Fruit fly (Drosophila melanogaster) whole organism, embryonic: Measurements from ENCODE around the gene Cpr67Fb.

Source experiments
- Bdp1 ChIP-seq: fragments of 200-800 bp; sonication (Bioruptor generic); optimal IDR thresholded peaks from 3 replicates; lab custom pipeline; 2016; ENCODE audit warnings: missing biosample characterization, missing genetic modification characterization
- CG11456 ChIP-seq: fragments of 200-800 bp; sonication (Bioruptor generic); IDR thresholded peaks from 3 replicates; pipeline ENCODE4 v1.3.6; 2022; ENCODE audit warnings: missing biosample characterization, missing genetic modification characterization
- CG1233 ChIP-seq: fragments of 200-800 bp; sonication (Bioruptor generic); optimal IDR thresholded peaks from 4 replicates; lab custom pipeline; 2018; ENCODE audit warnings: missing biosample characterization, mild to moderate bottlenecking, missing genetic modification characterization
- CG12769 ChIP-seq: fragments of 200-800 bp; sonication (Bioruptor generic); optimal IDR thresholded peaks from 2 replicates; lab custom pipeline; 2019; ENCODE audit warnings: missing biosample characterization, mild to moderate bottlenecking, missing genetic modification characterization, moderate library complexity
- CG13775 ChIP-seq: fragments of 200-800 bp; sonication (Bioruptor generic); optimal IDR thresholded peaks from 3 replicates; lab custom pipeline; 2017; ENCODE audit warnings: missing biosample characterization, mild to moderate bottlenecking, missing genetic modification characterization
- CG15696 ChIP-seq: fragments of 200-800 bp; sonication (Bioruptor generic); optimal IDR thresholded peaks from 2 replicates; lab custom pipeline; 2019; ENCODE audit warnings: missing biosample characterization, mild to moderate bottlenecking, missing genetic modification characterization, moderate library complexity
- CG18619 ChIP-seq: fragments of 200-800 bp; sonication (Bioruptor generic); optimal IDR thresholded peaks from 3 replicates; lab custom pipeline; 2017; ENCODE audit warnings: missing biosample characterization, mild to moderate bottlenecking, missing genetic modification characterization
- CG32532 ChIP-seq: fragments of 200-800 bp; sonication (Bioruptor generic); IDR thresholded peaks from 2 replicates; pipeline ENCODE4 v1.3.6; 2022; ENCODE audit warnings: missing biosample characterization, missing genetic modification characterization
- CG32767 ChIP-seq: fragments of 200-800 bp; sonication (Bioruptor generic); IDR thresholded peaks from 2 replicates; pipeline ENCODE4 v1.3.6; 2022; ENCODE audit warnings: missing biosample characterization, missing genetic modification characterization
- CG42726 ChIP-seq: fragments of 200-800 bp; sonication (Bioruptor generic); IDR thresholded peaks from 2 replicates; pipeline ENCODE4 v1.3.6; 2022; ENCODE audit warnings: missing biosample characterization, missing genetic modification characterization; ENCODE audit not compliant: partially characterized antibody
- CG4328 ChIP-seq: fragments of 200-800 bp; sonication (Bioruptor generic); optimal IDR thresholded peaks from 3 replicates; lab custom pipeline; 2017; ENCODE audit warnings: missing biosample characterization, missing genetic modification reagents, missing genetic modification characterization
- CG8281 ChIP-seq: fragments of 200-800 bp; sonication (Bioruptor generic); optimal IDR thresholded peaks from 2 replicates; lab custom pipeline; 2018; ENCODE audit warnings: missing biosample characterization, mild to moderate bottlenecking, missing genetic modification characterization, moderate library complexity
- CG8388 ChIP-seq: fragments of 200-800 bp; sonication (Bioruptor generic); optimal IDR thresholded peaks from 2 replicates; lab custom pipeline; 2019; ENCODE audit warnings: missing biosample characterization, mild to moderate bottlenecking, missing genetic modification characterization, moderate library complexity
- CTCF ChIP-seq: fragments of 200-800 bp; sonication (Bioruptor generic); optimal IDR thresholded peaks from 2 replicates; lab custom pipeline; 2017; ENCODE audit warnings: missing biosample characterization, mild to moderate bottlenecking, missing genetic modification characterization, moderate library complexity
- CkIIα-i1 ChIP-seq: fragments of 200-800 bp; sonication (Bioruptor generic); IDR thresholded peaks from 2 replicates; pipeline ENCODE4 v1.3.6; 2022; ENCODE audit warnings: missing biosample characterization, missing genetic modification characterization
- D ChIP-seq, 2 experiments: fragments of 200-800 bp in 1 of 2; fragments of >200 bp in 1 of 2; sonication (Bioruptor generic) in 1 of 2; optimal IDR thresholded peaks; 2 replicates in 1 of 2; 3 replicates in 1 of 2; lab custom pipeline; 2017; ENCODE audit warnings: mild to moderate bottlenecking in 1 of 2, missing biosample characterization in 1 of 2, missing genetic modification characterization in 1 of 2, missing genetic modification reagents in 1 of 2
- Dek ChIP-seq: fragments of 200-800 bp; sonication (Bioruptor generic); optimal IDR thresholded peaks from 3 replicates; lab custom pipeline; 2019; ENCODE audit warnings: missing biosample characterization, mild to moderate bottlenecking, missing genetic modification characterization, moderate library complexity
- Gug ChIP-seq: fragments of 200-800 bp; sonication (Bioruptor generic); IDR thresholded peaks from 4 replicates; pipeline ENCODE4 v1.3.6; 2022; ENCODE audit warnings: missing biosample characterization, missing genetic modification characterization
- Hand ChIP-seq: fragments of 200-800 bp; sonication (Bioruptor generic); optimal IDR thresholded peaks from 2 replicates; lab custom pipeline; 2017; ENCODE audit warnings: mild to moderate bottlenecking, missing biosample characterization, missing genetic modification reagents, missing genetic modification characterization
- Hr51 ChIP-seq, 2 experiments: fragments of 200-800 bp; sonication (Bioruptor generic); optimal IDR thresholded peaks; 2 replicates in 1 of 2; 3 replicates in 1 of 2; lab custom pipeline; 2016 to 2018; ENCODE audit warnings: missing biosample characterization in 2 of 2, missing genetic modification characterization in 2 of 2, mild to moderate bottlenecking in 1 of 2, moderate library complexity in 1 of 2
- Lpt ChIP-seq: fragments of >200 bp; optimal IDR thresholded peaks from 2 replicates; lab custom pipeline; 2018; ENCODE audit warnings: missing biosample characterization, missing genetic modification characterization
- Nf-YC ChIP-seq: fragments of 200-800 bp; optimal IDR thresholded peaks from 3 replicates; lab custom pipeline; 2019; ENCODE audit warnings: missing biosample characterization, mild to moderate bottlenecking, missing genetic modification characterization, moderate library complexity
- Sox100B ChIP-seq: fragments of 200-800 bp; sonication (Bioruptor generic); optimal IDR thresholded peaks from 3 replicates; lab custom pipeline; 2018; ENCODE audit warnings: missing biosample characterization, mild to moderate bottlenecking, missing genetic modification characterization
- Sry-β ChIP-seq: fragments of 200-800 bp; sonication (Bioruptor generic); optimal IDR thresholded peaks from 2 replicates; lab custom pipeline; 2018; ENCODE audit warnings: missing biosample characterization, mild to moderate bottlenecking, missing genetic modification characterization, moderate library complexity
- Ssrp ChIP-seq: fragments of 200-800 bp; sonication (Bioruptor generic); optimal IDR thresholded peaks from 2 replicates; lab custom pipeline; 2018; ENCODE audit warnings: missing biosample characterization, mild to moderate bottlenecking, missing genetic modification characterization, moderate library complexity
- Taf1 ChIP-seq: fragments of 200-800 bp; sonication (Bioruptor generic); IDR thresholded peaks from 2 replicates; pipeline ENCODE4 v1.3.6; 2022; ENCODE audit warnings: missing biosample characterization, missing genetic modification characterization
- Xrp1 ChIP-seq: fragments of 200-800 bp; sonication (Bioruptor generic); IDR thresholded peaks from 2 replicates; pipeline ENCODE4 v1.3.6; 2022; ENCODE audit warnings: missing biosample characterization, missing genetic modification characterization
- YL-1 ChIP-seq: fragments of 200-800 bp; sonication (Bioruptor generic); optimal IDR thresholded peaks from 3 replicates; lab custom pipeline; 2017; ENCODE audit warnings: missing biosample characterization, mild to moderate bottlenecking, missing genetic modification characterization
- abd-A ChIP-seq: fragments of 200-800 bp; sonication (Bioruptor generic); optimal IDR thresholded peaks from 3 replicates; lab custom pipeline; 2019; ENCODE audit warnings: missing biosample characterization, mild to moderate bottlenecking, missing genetic modification characterization, moderate library complexity
- aop ChIP-seq: fragments of 200-800 bp; sonication (Bioruptor generic); IDR thresholded peaks from 2 replicates; pipeline ENCODE4 v1.3.6; 2022; ENCODE audit warnings: missing biosample characterization, missing genetic modification characterization
- ap ChIP-seq: fragments of 200-800 bp; sonication (Bioruptor generic); IDR thresholded peaks from 2 replicates; pipeline ENCODE4 v1.3.6; 2022; ENCODE audit warnings: missing biosample characterization, missing genetic modification characterization
- br ChIP-seq: fragments of >200 bp; optimal IDR thresholded peaks from 2 replicates; lab custom pipeline; 2017
- cas ChIP-seq: fragments of 200-800 bp; sonication (Bioruptor generic); IDR thresholded peaks from 2 replicates; pipeline ENCODE4 v1.3.6; 2022; ENCODE audit warnings: missing biosample characterization, missing genetic modification characterization
- cato ChIP-seq: fragments of 200-800 bp; sonication (Bioruptor generic); optimal IDR thresholded peaks from 2 replicates; lab custom pipeline; 2016; ENCODE audit warnings: missing biosample characterization, missing genetic modification characterization, borderline replicate concordance
- corto ChIP-seq: fragments of 200-800 bp; sonication (Bioruptor generic); optimal IDR thresholded peaks from 2 replicates; lab custom pipeline; 2016; ENCODE audit warnings: missing biosample characterization, mild to moderate bottlenecking, missing genetic modification characterization, moderate library complexity
- crc ChIP-seq: fragments of 200-800 bp; sonication (Bioruptor generic); optimal IDR thresholded peaks from 2 replicates; lab custom pipeline; 2016; ENCODE audit warnings: missing biosample characterization, missing genetic modification characterization
- dati ChIP-seq: fragments of 200-800 bp; sonication (Bioruptor generic); IDR thresholded peaks from 2 replicates; pipeline ENCODE4 v1.3.6; 2022; ENCODE audit warnings: missing biosample characterization, missing genetic modification characterization
- dmrt99B ChIP-seq: fragments of 200-800 bp; sonication (Bioruptor generic); optimal IDR thresholded peaks from 2 replicates; lab custom pipeline; 2018; ENCODE audit warnings: missing biosample characterization, mild to moderate bottlenecking, missing genetic modification characterization, moderate library complexity
- gem ChIP-seq: fragments of 200-800 bp; sonication (Bioruptor generic); optimal IDR thresholded peaks from 2 replicates; lab custom pipeline; 2019; ENCODE audit warnings: missing biosample characterization, mild to moderate bottlenecking, missing genetic modification characterization, moderate library complexity
- grn ChIP-seq: fragments of 200-800 bp; sonication (Bioruptor generic); optimal IDR thresholded peaks from 3 replicates; lab custom pipeline; 2017; ENCODE audit warnings: missing biosample characterization, missing genetic modification characterization
- gsb-n ChIP-seq: fragments of 200-800 bp; sonication (Bioruptor generic); optimal IDR thresholded peaks from 3 replicates; lab custom pipeline; 2018; ENCODE audit warnings: missing biosample characterization, mild to moderate bottlenecking, missing genetic modification characterization
- kni ChIP-seq: fragments of 200-800 bp; sonication (Bioruptor generic); optimal IDR thresholded peaks from 3 replicates; lab custom pipeline; 2017; ENCODE audit warnings: mild to moderate bottlenecking, missing biosample characterization, missing genetic modification reagents, missing genetic modification characterization
- lbe ChIP-seq: fragments of 200-800 bp; sonication (Bioruptor generic); optimal IDR thresholded peaks from 2 replicates; lab custom pipeline; 2016; ENCODE audit warnings: missing biosample characterization, mild to moderate bottlenecking, missing genetic modification characterization
- peb ChIP-seq: fragments of 200-800 bp; sonication (Bioruptor generic); IDR thresholded peaks from 2 replicates; pipeline ENCODE4 v1.3.6; 2022; ENCODE audit warnings: missing biosample characterization, missing genetic modification characterization
- pfk ChIP-seq: fragments of 200-800 bp; sonication (Bioruptor generic); optimal IDR thresholded peaks from 2 replicates; lab custom pipeline; 2018; ENCODE audit warnings: missing biosample characterization, mild to moderate bottlenecking, missing genetic modification characterization, moderate library complexity
- phol ChIP-seq: fragments of 200-800 bp; sonication (Bioruptor generic); optimal IDR thresholded peaks from 3 replicates; lab custom pipeline; 2018; ENCODE audit warnings: missing biosample characterization, mild to moderate bottlenecking, missing genetic modification characterization, moderate library complexity
- prd ChIP-seq, 3 experiments: fragments of >200 bp in 2 of 3; fragments of 200-800 bp in 1 of 3; sonication (Bioruptor generic) in 1 of 3; optimal IDR thresholded peaks in 2 of 3; IDR thresholded peaks in 1 of 3; 2 replicates in 2 of 3; 3 replicates in 1 of 3; pipeline versions ENCODE4 v1.3.6 to Lab custom; 2017 to 2022; ENCODE audit warnings: missing biosample characterization in 1 of 3, missing genetic modification characterization in 1 of 3
- salm ChIP-seq: fragments of 200-800 bp; sonication (Bioruptor generic); optimal IDR thresholded peaks from 2 replicates; lab custom pipeline; 2018; ENCODE audit warnings: missing biosample characterization, mild to moderate bottlenecking, missing genetic modification characterization
- tio ChIP-seq: fragments of 200-800 bp; sonication (Bioruptor generic); optimal IDR thresholded peaks from 2 replicates; lab custom pipeline; 2017; ENCODE audit warnings: missing biosample characterization, missing genetic modification characterization, inconsistent platforms
- ttk ChIP-seq: fragments of 200-800 bp; sonication (Bioruptor generic); IDR thresholded peaks from 2 replicates; pipeline ENCODE4 v2.1.2; 2022; ENCODE audit warnings: missing biosample characterization, missing genetic modification characterization
- wor ChIP-seq: fragments of 200-800 bp; sonication (Bioruptor generic); IDR thresholded peaks from 2 replicates; pipeline ENCODE4 v1.3.6; 2022; ENCODE audit warnings: missing biosample characterization, missing genetic modification characterization

The Cpr67Fb gene

DNA sequence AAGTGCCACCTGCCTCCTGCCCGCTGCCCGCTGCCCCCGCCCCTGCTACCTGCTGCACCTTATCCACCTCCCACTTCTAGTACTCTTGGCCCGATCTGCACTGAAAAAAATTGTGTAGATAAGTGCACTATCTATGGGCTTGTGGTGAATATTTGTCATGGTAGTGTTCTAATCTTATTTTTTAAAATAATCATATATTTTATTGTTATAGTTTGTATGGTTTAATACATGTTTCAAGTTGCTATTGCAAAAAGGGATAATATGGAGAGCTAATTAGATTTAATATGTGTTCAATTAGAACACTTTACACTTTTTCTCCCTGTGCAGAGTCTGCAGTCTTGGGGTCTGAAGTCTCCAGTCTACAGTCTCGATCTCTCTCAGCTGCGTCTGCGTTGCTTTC lies 37.5 kb downstream of the Cpr67Fb start (continued):
- TF ChIP-seq CkIIα-i1 (GFP tag; lab: Robert Waterston, UW) (no peak), CG4328 (GFP tag; lab: Kevin White, UChicago) (no peak), corto (GFP tag; lab: Kevin White, UChicago) (no peak), ap (GFP tag; lab: Robert Waterston, UW) (no peak), gem (tag; lab: Kevin White, UChicago) (peak; percentile 72), CTCF (no peak), pfk (GFP tag; lab: Kevin White, UChicago) (no peak), br (no peak), Sry-β (GFP tag; lab: Kevin White, UChicago) (no peak), CG12769 (tag; lab: Kevin White, UChicago) (no peak), Hand (GFP tag; lab: Kevin White, UChicago) (no peak), YL-1 (GFP tag; lab: Kevin White, UChicago) (no peak), dati (GFP tag; lab: Robert Waterston, UW) (no peak), ttk (GFP tag; lab: Robert Waterston, UW) (0 out of 2 replicates have a peak, but pooled peaks have one; percentile 20), phol (peak; percentile 66), gsb-n (tag; lab: Kevin White, UChicago) (peak; percentile 18), abd-A (tag; lab: Kevin White, UChicago) (no peak), aop (GFP tag; lab: Robert Waterston, UW) (no peak), Bdp1 (GFP tag; lab: Kevin White, UChicago) (no peak), dmrt99B (tag; lab: Kevin White, UChicago) (peak; percentile 43), CG13775 (GFP tag; lab: Kevin White, UChicago) (no peak), grn (GFP tag; lab: Kevin White, UChicago) (no peak), Dek (tag; lab: Kevin White, UChicago) (no peak), tio (GFP tag; lab: Kevin White, UChicago) (peak; percentile 7), CG1233 (GFP tag; lab: Kevin White, UChicago) (no peak), CG11456 (no peak), CG32767 (no peak), CG8281 (no peak), wor (GFP tag; lab: Robert Waterston, UW) (no peak), kni (GFP tag; lab: Kevin White, UChicago) (no peak), prd (optimal IDR thresholded peaks at IDR 0.05; lab: Kevin White, UChicago) (no peak), prd (GFP tag; IDR thresholded peaks at IDR 0.05; lab: Robert Waterston, UW) (peak; percentile 44; the same call in 1 of the 3 replicates), CG18619 (no peak), Sox100B (GFP tag; lab: Kevin White, UChicago) (peak; percentile 34), crc (GFP tag; lab: Kevin White, UChicago) (no peak), cato (GFP tag; lab: Kevin White, UChicago) (no peak), Lpt (GFP tag; lab: Kevin White, UChicago) (no peak), Taf1 (GFP tag; lab: Robert Waterston, UW) (no peak), cas (GFP tag; lab: Robert Waterston, UW) (no peak; the same call in 1 of the 2 replicates), CG8388 (GFP tag; lab: Kevin White, UChicago) (peak; percentile 31), CG32532 (GFP tag; lab: Robert Waterston, UW) (no peak), CG42726 (GFP tag; lab: Robert Waterston, UW) (no peak), Xrp1 (GFP tag; lab: Robert Waterston, UW) (peak; percentile 64; the same call in 1 of the 2 replicates), Gug (no peak), peb (GFP tag; lab: Robert Waterston, UW) (peak; percentile 58; the same call in 1 of the 2 replicates), salm (tag; lab: Kevin White, UChicago) (no peak), Hr51 (GFP tag; optimal IDR thresholded peaks at IDR 0.05; lab: Kevin White, UChicago) (peak in 1 of 2 experiments; percentile 49), CG15696 (tag; lab: Kevin White, UChicago) (no peak), D (optimal IDR thresholded peaks at IDR 0.05; lab: Kevin White, UChicago) (no peak), D (GFP tag; optimal IDR thresholded peaks at IDR 0.05; lab: Kevin White, UChicago) (no peak), lbe (no peak), Nf-YC (no peak), Ssrp (peak; percentile 42)
